Worm (Caenorhabditis elegans): ENCODE data around the gene Y47D3A.32.

DNA sequence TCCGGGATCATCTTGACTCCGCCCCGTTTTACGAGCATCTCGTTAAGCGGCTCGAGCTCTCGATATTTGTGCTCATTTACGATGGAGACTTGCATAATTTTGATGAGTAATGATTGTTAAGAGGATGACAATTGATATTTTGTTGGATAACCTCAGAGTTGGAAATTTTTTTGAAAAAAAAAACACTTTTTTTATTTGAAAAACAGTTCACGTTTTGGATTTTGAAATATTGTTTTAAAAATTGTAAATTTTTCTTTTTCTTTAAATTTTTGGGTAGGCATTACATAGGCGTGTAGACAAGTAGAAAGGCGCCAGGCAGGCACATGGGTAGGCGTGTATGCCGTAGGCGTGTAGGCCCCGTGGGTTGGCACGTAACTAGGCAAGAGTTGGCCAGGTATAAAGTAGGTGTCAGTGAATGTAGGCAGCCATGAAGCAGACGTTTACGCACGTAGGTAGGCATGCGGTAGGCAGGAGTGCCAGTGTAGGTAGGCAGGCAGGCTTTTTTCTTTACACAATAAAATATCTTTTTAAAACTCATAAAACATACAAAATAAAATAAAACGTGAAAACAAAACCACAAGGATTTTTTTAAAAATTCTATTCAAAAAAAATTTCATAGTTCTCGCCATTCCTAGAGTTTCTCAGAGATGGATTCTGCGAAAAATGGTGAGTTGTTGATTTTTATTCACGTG is 33.9 kb upstream of the Y47D3A.32 start, which contains the start of the genes tbx-34 and wht-8:
- TF ChIP-seq nhr-28 (tag; optimal IDR thresholded peaks at IDR 0.05): no peak
- TF ChIP-seq nhr-90 (tag; optimal IDR thresholded peaks at IDR 0.05; ENCODE audit: poor library complexity): no peak
- TF ChIP-seq unc-62 (GFP tag; optimal IDR thresholded peaks at IDR 0.05): no peak
- TF ChIP-seq nhr-12 (tag; optimal IDR thresholded peaks at IDR 0.05): no peak
- TF ChIP-seq tlp-1 (tag; optimal IDR thresholded peaks at IDR 0.05): no peak
- TF ChIP-seq tbx-2 (tag; optimal IDR thresholded peaks at IDR 0.05): no peak
- TF ChIP-seq elt-3 (tag; optimal IDR thresholded peaks at IDR 0.05): no peak
- TF ChIP-seq aly-2 (tag; optimal IDR thresholded peaks at IDR 0.05): no peak
